Fruit fly (Drosophila melanogaster) whole organism, embryonic: ENCODE measurements around the gene PAN3.
A peak's percentile ranks its signal among the peaks of the same experiment; 100 is the strongest.

Source experiments
- Ada2b ChIP-seq: fragments of 200-800 bp; sonication (Bioruptor generic); IDR thresholded peaks from 2 replicates; pipeline ENCODE4 v1.3.6; 2022; ENCODE audit warnings: missing biosample characterization, missing genetic modification characterization
- Bdp1 ChIP-seq: fragments of 200-800 bp; sonication (Bioruptor generic); optimal IDR thresholded peaks from 3 replicates; lab custom pipeline; 2016; ENCODE audit warnings: missing biosample characterization, missing genetic modification characterization
- C15 ChIP-seq: fragments of 200-800 bp; sonication (Bioruptor generic); IDR thresholded peaks from 3 replicates; pipeline ENCODE4 v1.3.6; 2022; ENCODE audit warnings: missing biosample characterization, missing genetic modification characterization
- CG10462 ChIP-seq: fragments of 200-800 bp; sonication (Bioruptor generic); optimal IDR thresholded peaks from 2 replicates; lab custom pipeline; 2016; ENCODE audit warnings: missing biosample characterization, missing genetic modification characterization
- CG10565 ChIP-seq: fragments of 200-800 bp; sonication (Bioruptor generic); optimal IDR thresholded peaks from 3 replicates; lab custom pipeline; 2016; ENCODE audit warnings: missing biosample characterization, mild to moderate bottlenecking, missing genetic modification characterization
- CG11696 ChIP-seq: fragments of 200-800 bp; sonication (Bioruptor generic); IDR thresholded peaks from 2 replicates; pipeline ENCODE4 v1.3.6; 2022; ENCODE audit warnings: missing biosample characterization, missing genetic modification characterization
- CG1602 ChIP-seq: fragments of 200-800 bp; sonication (Bioruptor generic); optimal IDR thresholded peaks from 3 replicates; lab custom pipeline; 2016; ENCODE audit warnings: missing biosample characterization, missing genetic modification characterization
- CG17829 ChIP-seq: fragments of 200-800 bp; optimal IDR thresholded peaks from 2 replicates; lab custom pipeline; 2019; ENCODE audit warnings: missing biosample characterization, mild to moderate bottlenecking, missing genetic modification characterization, moderate library complexity
- CG1832 ChIP-seq: fragments of 200-800 bp; sonication (Bioruptor generic); optimal IDR thresholded peaks from 2 replicates; lab custom pipeline; 2017; ENCODE audit warnings: missing biosample characterization, mild to moderate bottlenecking, missing genetic modification characterization, inconsistent platforms
- CG18619 ChIP-seq: fragments of 200-800 bp; sonication (Bioruptor generic); optimal IDR thresholded peaks from 3 replicates; lab custom pipeline; 2017; ENCODE audit warnings: missing biosample characterization, mild to moderate bottlenecking, missing genetic modification characterization
- CG18764 ChIP-seq: fragments of 200-800 bp; sonication (Bioruptor generic); optimal IDR thresholded peaks from 3 replicates; lab custom pipeline; 2016; ENCODE audit warnings: missing biosample characterization, missing genetic modification characterization
- CG2129 ChIP-seq: fragments of 200-800 bp; sonication (Bioruptor generic); IDR thresholded peaks from 2 replicates; pipeline ENCODE4 v1.3.6; 2022; ENCODE audit warnings: missing biosample characterization, missing genetic modification characterization; ENCODE audit not compliant: partially characterized antibody
- CG6272 ChIP-seq: fragments of 200-800 bp; sonication (Bioruptor generic); IDR thresholded peaks from 2 replicates; pipeline ENCODE4 v1.3.6; 2022; ENCODE audit warnings: missing biosample characterization, missing genetic modification characterization
- CG6654 ChIP-seq: fragments of 200-800 bp; sonication (Bioruptor generic); optimal IDR thresholded peaks from 2 replicates; lab custom pipeline; 2017; ENCODE audit warnings: missing biosample characterization, mild to moderate bottlenecking, missing genetic modification characterization
- CG9609 ChIP-seq: fragments of 200-800 bp; sonication (Bioruptor generic); optimal IDR thresholded peaks from 3 replicates; lab custom pipeline; 2016; ENCODE audit warnings: missing biosample characterization, missing genetic modification characterization
- CTCF ChIP-seq: fragments of 200-800 bp; sonication (Bioruptor generic); optimal IDR thresholded peaks from 2 replicates; lab custom pipeline; 2017; ENCODE audit warnings: missing biosample characterization, mild to moderate bottlenecking, missing genetic modification characterization, moderate library complexity
- D19B ChIP-seq: fragments of 200-800 bp; sonication (Bioruptor generic); optimal IDR thresholded peaks from 2 replicates; lab custom pipeline; 2017; ENCODE audit warnings: missing biosample characterization, mild to moderate bottlenecking, missing genetic modification characterization
- Dip3 ChIP-seq: fragments of 200-800 bp; sonication (Bioruptor generic); optimal IDR thresholded peaks from 3 replicates; lab custom pipeline; 2016; ENCODE audit warnings: missing biosample characterization, missing genetic modification characterization
- Ets97D ChIP-seq: fragments of 200-800 bp; sonication (Bioruptor generic); optimal IDR thresholded peaks from 3 replicates; lab custom pipeline; 2016; ENCODE audit warnings: missing biosample characterization, missing genetic modification characterization
- HLHmδ ChIP-seq: fragments of 200-800 bp; sonication (Bioruptor generic); optimal IDR thresholded peaks from 2 replicates; lab custom pipeline; 2018; ENCODE audit warnings: missing biosample characterization, mild to moderate bottlenecking, missing genetic modification characterization, moderate library complexity
- Hand ChIP-seq: fragments of 200-800 bp; sonication (Bioruptor generic); optimal IDR thresholded peaks from 2 replicates; lab custom pipeline; 2017; ENCODE audit warnings: mild to moderate bottlenecking, missing biosample characterization, missing genetic modification reagents, missing genetic modification characterization
- Lhr ChIP-seq: fragments of 200-800 bp; sonication (Bioruptor generic); optimal IDR thresholded peaks from 3 replicates; lab custom pipeline; 2017; ENCODE audit warnings: mild to moderate bottlenecking, missing biosample characterization, missing genetic modification reagents, missing genetic modification characterization
- Mes4 ChIP-seq: fragments of 200-800 bp; sonication (Bioruptor generic); optimal IDR thresholded peaks from 2 replicates; lab custom pipeline; 2016; ENCODE audit warnings: missing biosample characterization, missing genetic modification characterization
- Sin3A ChIP-seq: fragments of >200 bp; optimal IDR thresholded peaks from 2 replicates; lab custom pipeline; 2018
- Sry-β ChIP-seq: fragments of 200-800 bp; sonication (Bioruptor generic); optimal IDR thresholded peaks from 2 replicates; lab custom pipeline; 2018; ENCODE audit warnings: missing biosample characterization, mild to moderate bottlenecking, missing genetic modification characterization, moderate library complexity
- al ChIP-seq: fragments of 200-800 bp; sonication (Bioruptor generic); IDR thresholded peaks from 2 replicates; pipeline ENCODE4 v1.3.6; 2022; ENCODE audit warnings: missing biosample characterization, missing genetic modification characterization
- bab2 ChIP-seq: fragments of 200-800 bp; sonication (Bioruptor generic); optimal IDR thresholded peaks from 2 replicates; lab custom pipeline; 2016; ENCODE audit warnings: missing biosample characterization, missing genetic modification characterization
- bbx ChIP-seq: fragments of 200-800 bp; sonication (Bioruptor generic); IDR thresholded peaks from 2 replicates; pipeline ENCODE4 v1.3.6; 2022; ENCODE audit warnings: missing biosample characterization, missing genetic modification characterization; ENCODE audit not compliant: partially characterized antibody
- bcd ChIP-seq: fragments of 200-800 bp; sonication (Bioruptor generic); optimal IDR thresholded peaks from 2 replicates; lab custom pipeline; 2017; ENCODE audit warnings: missing biosample characterization, mild to moderate bottlenecking, missing genetic modification characterization
- bsh ChIP-seq, 2 experiments: fragments of 200-800 bp; sonication (Bioruptor generic); optimal IDR thresholded peaks; 2 replicates each; lab custom pipeline; 2017 to 2018; ENCODE audit warnings: mild to moderate bottlenecking in 2 of 2, missing biosample characterization in 2 of 2, missing genetic modification characterization in 2 of 2, moderate library complexity in 1 of 2
- cg ChIP-seq: fragments of 200-800 bp; sonication (Bioruptor generic); optimal IDR thresholded peaks from 3 replicates; lab custom pipeline; 2019; ENCODE audit warnings: missing biosample characterization, mild to moderate bottlenecking, missing genetic modification characterization, moderate library complexity
- dmrt11E ChIP-seq: fragments of 200-800 bp; sonication (Bioruptor generic); optimal IDR thresholded peaks from 3 replicates; lab custom pipeline; 2018; ENCODE audit warnings: missing biosample characterization, mild to moderate bottlenecking, missing genetic modification characterization, moderate library complexity
- esg ChIP-seq: fragments of 200-800 bp; sonication (Bioruptor generic); conservative IDR thresholded peaks from 2 replicates; pipeline ENCODE4 v1.3.6; 2022; ENCODE audit warnings: missing biosample characterization, missing genetic modification characterization
- eyg ChIP-seq: fragments of 200-800 bp; sonication (Bioruptor generic); optimal IDR thresholded peaks from 3 replicates; lab custom pipeline; 2016; ENCODE audit warnings: missing biosample characterization, missing genetic modification characterization
- gro ChIP-seq: fragments of 200-800 bp; sonication (Bioruptor generic); optimal IDR thresholded peaks from 2 replicates; lab custom pipeline; 2016; ENCODE audit warnings: missing biosample characterization, missing genetic modification characterization
- hkb ChIP-seq, 2 experiments: fragments of 200-800 bp in 1 of 2; fragments of >200 bp in 1 of 2; sonication (Bioruptor generic) in 1 of 2; IDR thresholded peaks in 1 of 2; optimal IDR thresholded peaks in 1 of 2; 2 replicates each; pipeline versions ENCODE4 v1.3.6 to Lab custom; 2017 to 2022; ENCODE audit warnings: missing biosample characterization in 1 of 2, missing genetic modification characterization in 1 of 2
- jing ChIP-seq: fragments of 200-800 bp; sonication (Bioruptor generic); optimal IDR thresholded peaks from 2 replicates; lab custom pipeline; 2018; ENCODE audit warnings: missing biosample characterization, mild to moderate bottlenecking, missing genetic modification characterization
- lbe ChIP-seq: fragments of 200-800 bp; sonication (Bioruptor generic); optimal IDR thresholded peaks from 2 replicates; lab custom pipeline; 2016; ENCODE audit warnings: missing biosample characterization, mild to moderate bottlenecking, missing genetic modification characterization
- lilli ChIP-seq: fragments of 200-800 bp; sonication (Bioruptor generic); optimal IDR thresholded peaks from 3 replicates; lab custom pipeline; 2016; ENCODE audit warnings: missing biosample characterization, missing genetic modification characterization
- nom ChIP-seq: fragments of 200-800 bp; sonication (Bioruptor generic); optimal IDR thresholded peaks from 2 replicates; lab custom pipeline; 2017; ENCODE audit warnings: missing biosample characterization, missing genetic modification characterization, mild to moderate bottlenecking, moderate library complexity, missing genetic modification reagents
- pho ChIP-seq: fragments of 200-800 bp; sonication (Bioruptor generic); optimal IDR thresholded peaks from 2 replicates; lab custom pipeline; 2016; ENCODE audit warnings: missing biosample characterization, missing genetic modification characterization
- ro ChIP-seq: fragments of 200-800 bp; sonication (Bioruptor generic); IDR thresholded peaks from 2 replicates; pipeline ENCODE4 v1.3.6; 2022; ENCODE audit warnings: missing biosample characterization, missing genetic modification characterization
- scrt ChIP-seq: fragments of 200-800 bp; sonication (Bioruptor generic); optimal IDR thresholded peaks from 2 replicates; lab custom pipeline; 2018; ENCODE audit warnings: missing biosample characterization, mild to moderate bottlenecking, missing genetic modification characterization, moderate library complexity
- slbo ChIP-seq: fragments of 200-800 bp; sonication (Bioruptor generic); IDR thresholded peaks from 2 replicates; pipeline ENCODE4 v1.3.6; 2022; ENCODE audit warnings: missing biosample characterization, missing genetic modification characterization
- slp2 ChIP-seq: fragments of 200-800 bp; sonication (Bioruptor generic); optimal IDR thresholded peaks from 2 replicates; lab custom pipeline; 2016; ENCODE audit warnings: missing biosample characterization, missing genetic modification characterization
- sna ChIP-seq: fragments of 200-800 bp; sonication (Bioruptor generic); IDR thresholded peaks from 2 replicates; pipeline ENCODE4 v1.3.6; 2022; ENCODE audit warnings: missing biosample characterization, missing genetic modification characterization; ENCODE audit not compliant: partially characterized antibody
- tio ChIP-seq: fragments of 200-800 bp; sonication (Bioruptor generic); optimal IDR thresholded peaks from 2 replicates; lab custom pipeline; 2017; ENCODE audit warnings: missing biosample characterization, missing genetic modification characterization, inconsistent platforms
- vnd ChIP-seq: fragments of 200-800 bp; sonication (Bioruptor generic); IDR thresholded peaks from 3 replicates; pipeline ENCODE4 v1.3.6; 2022; ENCODE audit warnings: missing biosample characterization, missing genetic modification characterization; ENCODE audit not compliant: partially characterized antibody
- wor ChIP-seq: fragments of 200-800 bp; sonication (Bioruptor generic); IDR thresholded peaks from 2 replicates; pipeline ENCODE4 v1.3.6; 2022; ENCODE audit warnings: missing biosample characterization, missing genetic modification characterization

The PAN3 gene

DNA sequence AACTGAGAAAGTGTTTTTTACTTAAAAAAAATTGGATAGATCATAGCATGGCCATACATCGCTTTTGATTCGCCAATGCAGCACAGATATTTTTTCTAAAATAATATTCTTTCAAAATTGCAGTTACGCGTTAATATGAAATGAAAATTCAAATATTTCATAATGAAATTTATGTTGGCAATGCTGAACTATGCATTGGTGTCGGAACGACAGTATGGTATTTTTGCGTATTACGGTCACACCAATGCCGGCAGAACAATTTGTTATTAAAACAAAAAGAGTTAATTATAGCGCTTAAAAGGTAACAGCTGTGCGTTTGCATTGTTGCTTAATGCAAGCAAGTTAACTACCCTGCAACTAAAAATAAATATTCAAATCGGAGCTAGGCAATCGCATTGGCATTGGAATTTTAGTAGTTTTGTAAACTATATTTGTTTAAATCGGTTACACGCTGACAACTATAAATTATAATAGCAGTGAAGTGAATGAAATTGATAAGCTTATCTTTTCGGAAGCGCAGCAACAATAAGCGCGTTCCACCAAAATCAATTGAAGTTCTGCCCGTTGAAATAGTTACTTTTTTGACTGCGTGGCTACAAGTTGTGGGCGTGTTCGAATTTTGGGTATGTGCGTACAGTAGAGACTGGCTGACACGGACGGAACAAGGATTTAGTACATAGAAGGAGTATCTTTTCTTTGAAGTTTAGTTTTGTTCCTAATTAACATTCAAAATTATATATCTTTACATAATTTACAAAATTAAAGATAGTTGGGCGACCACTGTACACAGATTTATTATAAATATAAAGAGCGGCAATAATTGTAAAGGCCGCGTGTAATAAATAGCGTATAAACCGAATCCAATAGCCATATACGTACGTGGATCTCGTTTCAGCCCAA lies 28.5 kb upstream of the PAN3 start, which contains the start of gene Prx4 (continued):
- TF ChIP-seq nom (GFP tag; lab: Kevin White, UChicago) (no peak), CG1832 (GFP tag; lab: Kevin White, UChicago) (no peak), wor (GFP tag; lab: Robert Waterston, UW) (peak; percentile 48; the same call in 1 of the 2 replicates), CG2129 (GFP tag; lab: Robert Waterston, UW) (no peak), lbe (GFP tag; lab: Kevin White, UChicago) (no peak), scrt (GFP tag; lab: Kevin White, UChicago) (peak; percentile 28), Mes4 (GFP tag; lab: Kevin White, UChicago) (peak; percentile 0), bab2 (peak; percentile 44), Hand (GFP tag; lab: Kevin White, UChicago) (no peak), CG11696 (peak; percentile 55; the same call in 1 of the 2 replicates), CG18764 (no peak), Bdp1 (GFP tag; lab: Kevin White, UChicago) (peak; percentile 30), D19B (peak; percentile 61), sna (no peak), dmrt11E (tag; lab: Kevin White, UChicago) (peak; percentile 61), CG18619 (GFP tag; lab: Kevin White, UChicago) (peak; percentile 47), Sry-β (GFP tag; lab: Kevin White, UChicago) (no peak), Ets97D (GFP tag; lab: Kevin White, UChicago) (no peak), lilli (peak; percentile 73), CG9609 (GFP tag; lab: Kevin White, UChicago) (no peak), Sin3A (no peak), CG6272 (GFP tag; lab: Robert Waterston, UW) (no peak), jing (peak; percentile 44), esg (GFP tag; lab: Robert Waterston, UW) (peak; percentile 70), CG6654 (GFP tag; lab: Kevin White, UChicago) (no peak), bsh (GFP tag; optimal IDR thresholded peaks at IDR 0.05; lab: Kevin White, UChicago) (peak in 1 of 2 experiments; percentile 81), cg (GFP tag; lab: Kevin White, UChicago) (no peak), CTCF (GFP tag; lab: Kevin White, UChicago) (peak; percentile 9), vnd (GFP tag; lab: Robert Waterston, UW) (no peak), bcd (GFP tag; lab: Kevin White, UChicago) (peak; percentile 61), tio (peak; percentile 39), hkb (optimal IDR thresholded peaks at IDR 0.05; lab: Kevin White, UChicago) (no peak), hkb (GFP tag; IDR thresholded peaks at IDR 0.05; lab: Robert Waterston, UW) (peak; percentile 78), CG17829 (tag; lab: Kevin White, UChicago) (peak; percentile 60), eyg (GFP tag; lab: Kevin White, UChicago) (no peak), Dip3 (peak; percentile 61), HLHmδ (GFP tag; lab: Kevin White, UChicago) (no peak), Lhr (GFP tag; lab: Kevin White, UChicago) (no peak), CG10565 (GFP tag; lab: Kevin White, UChicago) (no peak), ro (GFP tag; lab: Robert Waterston, UW) (no peak), bbx (GFP tag; lab: Robert Waterston, UW) (no peak), CG1602 (GFP tag; lab: Kevin White, UChicago) (peak; percentile 43), C15 (GFP tag; lab: Robert Waterston, UW) (0 out of 3 replicates have a peak, but pooled peaks have one; percentile 63), slp2 (GFP tag; lab: Kevin White, UChicago) (peak; percentile 9), slbo (GFP tag; lab: Robert Waterston, UW) (peak; percentile 88), gro (GFP tag; lab: Kevin White, UChicago) (no peak), CG10462 (GFP tag; lab: Kevin White, UChicago) (no peak), Ada2b (GFP tag; lab: Robert Waterston, UW) (peak; percentile 76), al (GFP tag; lab: Robert Waterston, UW) (peak; percentile 50; the same call in 1 of the 2 replicates), pho (GFP tag; lab: Kevin White, UChicago) (no peak)
